Fruit fly (Drosophila melanogaster): Measurements from ENCODE around the gene Mip.

The Mip gene

DNA sequence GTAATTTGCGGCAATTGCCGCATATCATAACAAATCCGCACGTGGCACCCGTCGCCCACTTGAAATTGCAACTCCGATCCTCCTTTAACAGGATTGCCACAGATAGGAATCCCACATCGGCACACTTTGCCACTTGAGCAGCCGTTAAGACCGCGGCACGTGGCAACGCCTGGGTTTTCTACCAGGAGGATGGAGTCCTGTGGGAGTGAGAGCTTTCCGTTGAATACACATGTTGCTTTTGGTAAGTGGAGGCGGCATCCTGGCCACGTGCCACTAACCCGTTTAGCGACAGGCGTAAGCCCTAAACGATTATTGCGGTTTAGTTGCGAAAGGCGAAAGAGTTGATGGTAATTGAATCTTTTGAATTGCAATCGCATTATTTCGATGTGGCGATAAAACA, 9.0 kb upstream of the Mip start:
- TF ChIP-seq Pif1B (GFP tag; optimal IDR thresholded peaks at IDR 0.05), result no peak
- TF ChIP-seq fd96Ca (GFP tag; IDR thresholded peaks at IDR 0.05), result no peak
- TF ChIP-seq Ets98B (GFP tag; IDR thresholded peaks at IDR 0.05), result no peak
- TF ChIP-seq CG9948 (tag; optimal IDR thresholded peaks at IDR 0.05), result no peak
- no peak for TF ChIP-seq Pif1A (GFP tag; optimal IDR thresholded peaks at IDR 0.05)
- no peak for TF ChIP-seq D1 (tag; optimal IDR thresholded peaks at IDR 0.05)
- no peak for TF ChIP-seq CG15710 (tag; optimal IDR thresholded peaks at IDR 0.05)
- no peak for TF ChIP-seq CG8159 (tag; optimal IDR thresholded peaks at IDR 0.05)

- TF ChIP-seq Pif1B (GFP tag; optimal IDR thresholded peaks at IDR 0.05) (no peak), fd96Ca (GFP tag; IDR thresholded peaks at IDR 0.05) (no peak), CG34367 (tag; optimal IDR thresholded peaks at IDR 0.05) (no peak), Snoo (tag; optimal IDR thresholded peaks at IDR 0.05) (no peak), gl (tag; optimal IDR thresholded peaks at IDR 0.05) (no peak), CG15710 (tag; optimal IDR thresholded peaks at IDR 0.05) (no peak), CG17806 (tag; optimal IDR thresholded peaks at IDR 0.05) (no peak), CG9948 (tag; optimal IDR thresholded peaks at IDR 0.05) (no peak), Pif1A (GFP tag; optimal IDR thresholded peaks at IDR 0.05) (no peak), CG13204 (GFP tag; optimal IDR thresholded peaks at IDR 0.05) (no peak), CG8301 (tag; optimal IDR thresholded peaks at IDR 0.05) (no peak), CG14655 (GFP tag; optimal IDR thresholded peaks at IDR 0.05) (no peak)
Observed at dm6 chr3L:17357431-17357830, 8.0 kb upstream of the Mip start.

DNA sequence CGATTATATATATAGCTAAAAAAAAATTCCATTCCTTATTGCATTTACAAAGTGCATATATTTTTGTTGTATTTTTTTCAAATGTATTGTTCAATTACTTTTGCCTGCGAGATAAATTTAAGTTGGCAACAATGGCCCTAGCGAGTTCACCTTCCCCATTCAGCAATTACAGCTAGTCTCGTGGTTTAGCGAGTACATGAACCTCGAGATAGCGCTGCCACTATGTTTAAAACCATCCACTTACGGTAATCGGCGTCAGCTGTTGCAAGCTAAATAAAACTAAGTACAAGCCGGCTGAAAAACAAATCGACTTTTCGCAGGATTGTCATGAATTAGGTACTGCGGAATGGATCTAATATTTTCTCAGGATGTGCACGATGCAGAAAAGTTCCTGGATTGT, 3.3 kb upstream of the Mip start:
- no peak for TF ChIP-seq CG10348 (GFP tag; IDR thresholded peaks at IDR 0.05)
- TF ChIP-seq EcR (GFP tag; optimal IDR thresholded peaks at IDR 0.05), result no peak
- TF ChIP-seq gl (tag; optimal IDR thresholded peaks at IDR 0.05), result no peak
- TF ChIP-seq CG13204 (GFP tag; optimal IDR thresholded peaks at IDR 0.05), result no peak
- no peak for TF ChIP-seq Snoo (tag; optimal IDR thresholded peaks at IDR 0.05)
- no peak for TF ChIP-seq Ets98B (GFP tag; IDR thresholded peaks at IDR 0.05)
- TF ChIP-seq Pif1A (GFP tag; optimal IDR thresholded peaks at IDR 0.05), result no peak
- no peak for TF ChIP-seq CG32121 (GFP tag; IDR thresholded peaks at IDR 0.05)
- TF ChIP-seq CG14655 (GFP tag; optimal IDR thresholded peaks at IDR 0.05), result no peak
- TF ChIP-seq CG12605 (GFP tag; IDR thresholded peaks at IDR 0.05), result no peak
- no peak for TF ChIP-seq CG34367 (tag; optimal IDR thresholded peaks at IDR 0.05)

DNA sequence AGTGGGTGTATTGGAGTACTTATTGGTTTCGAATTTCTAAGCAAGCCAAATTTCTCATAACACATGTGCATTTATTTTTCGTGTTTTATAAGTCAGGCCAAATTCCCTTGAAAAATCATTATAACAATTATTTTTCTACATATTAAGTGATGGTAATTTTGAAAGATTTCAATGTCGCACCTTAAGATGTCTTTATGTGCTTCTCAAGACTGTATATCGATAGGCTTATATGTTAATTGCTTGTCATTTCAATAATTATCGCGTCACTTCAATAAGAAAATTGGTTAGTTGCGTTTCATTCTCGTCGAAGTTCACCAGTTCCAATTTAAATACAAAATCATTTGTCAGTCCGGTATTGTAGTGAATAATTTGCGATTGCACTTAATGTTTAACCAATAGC, 2.1 kb upstream of the Mip start, which contains the start of gene CG7692:
TSS of gene CG7692 (plus strand) at position 301 of the 400 bp plus-strand sequence.
- TF ChIP-seq rn (GFP tag; IDR thresholded peaks at IDR 0.05), result no peak
- TF ChIP-seq CG34367 (tag; optimal IDR thresholded peaks at IDR 0.05), result no peak
- no peak for TF ChIP-seq D1 (tag; optimal IDR thresholded peaks at IDR 0.05)
- TF ChIP-seq gl (tag; optimal IDR thresholded peaks at IDR 0.05), result no peak
- no peak for TF ChIP-seq CG15710 (tag; optimal IDR thresholded peaks at IDR 0.05)
- no peak for TF ChIP-seq CG8301 (tag; optimal IDR thresholded peaks at IDR 0.05)
- no peak for TF ChIP-seq Snoo (tag; optimal IDR thresholded peaks at IDR 0.05)
- no peak for TF ChIP-seq CG9948 (tag; optimal IDR thresholded peaks at IDR 0.05)
- TF ChIP-seq Ets98B (GFP tag; IDR thresholded peaks at IDR 0.05), result no peak
- TF ChIP-seq CG17806 (tag; optimal IDR thresholded peaks at IDR 0.05), result no peak
- TF ChIP-seq Pif1B (GFP tag; optimal IDR thresholded peaks at IDR 0.05), result no peak
- no peak for TF ChIP-seq CG12605 (GFP tag; IDR thresholded peaks at IDR 0.05)
- no peak for TF ChIP-seq CG14655 (GFP tag; optimal IDR thresholded peaks at IDR 0.05)
- no peak for TF ChIP-seq CG8159 (tag; optimal IDR thresholded peaks at IDR 0.05)
- no peak for TF ChIP-seq Pif1A (GFP tag; optimal IDR thresholded peaks at IDR 0.05)
- no peak for TF ChIP-seq EcR (GFP tag; optimal IDR thresholded peaks at IDR 0.05)
- TF ChIP-seq fd96Ca (GFP tag; IDR thresholded peaks at IDR 0.05), result no peak
- no peak for TF ChIP-seq CG4496 (GFP tag; IDR thresholded peaks at IDR 0.05)
- TF ChIP-seq CG13204 (GFP tag; optimal IDR thresholded peaks at IDR 0.05), result no peak

DNA sequence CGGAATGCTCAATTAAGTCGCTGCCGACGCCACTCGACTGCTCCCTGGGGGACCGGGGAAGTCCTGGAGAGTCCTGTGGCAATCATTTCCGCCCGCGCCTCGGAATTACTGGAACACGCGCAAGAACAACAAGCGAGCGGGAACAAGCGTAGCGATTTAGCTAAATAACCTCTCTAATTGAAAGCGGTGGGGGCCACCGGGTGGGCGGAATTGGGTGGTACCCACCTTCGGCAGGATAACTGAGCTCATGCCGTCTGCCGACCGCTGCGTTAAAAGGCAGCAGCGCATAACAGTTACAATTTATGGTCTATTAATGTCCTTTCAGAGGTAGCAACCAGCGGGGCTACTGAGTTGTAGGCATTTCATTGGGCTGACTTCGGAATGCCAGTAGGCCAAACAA, 3.1 kb downstream of the Mip start:
- TF ChIP-seq D1 (tag; optimal IDR thresholded peaks at IDR 0.05), result no peak
- no peak for TF ChIP-seq CG14655 (GFP tag; optimal IDR thresholded peaks at IDR 0.05)
- no peak for TF ChIP-seq CG9948 (tag; optimal IDR thresholded peaks at IDR 0.05)

dm6 chr3L:17344596-17344995, 4.9 kb downstream of the Mip start, which contains the start of gene brv2:
TSS of gene brv2 (minus strand) at chr3L:17344696.
- TF ChIP-seq gl (tag; optimal IDR thresholded peaks at IDR 0.05), result no peak

DNA sequence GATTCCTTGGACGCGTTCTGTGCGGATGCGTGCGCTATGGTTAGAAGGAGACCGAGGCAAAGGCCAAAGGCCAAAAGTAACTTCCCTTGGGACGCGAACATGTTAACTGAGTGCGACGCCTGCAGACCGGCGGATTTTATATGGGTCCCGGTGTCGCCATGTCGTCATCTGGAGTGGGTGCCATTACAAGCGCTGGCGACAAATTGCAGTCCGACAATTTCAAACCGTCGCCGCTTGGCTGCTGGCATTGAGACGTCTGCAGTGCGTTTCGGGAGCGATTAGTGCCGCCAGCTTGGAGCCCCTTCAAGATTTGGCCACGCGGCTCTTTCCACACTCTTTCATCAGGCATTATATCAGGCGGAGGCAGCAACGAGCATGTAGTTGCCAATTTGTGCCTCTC, 8.2 kb downstream of the Mip start, which contains the start of gene CG13727:
TSS of gene CG13727 (minus strand) at position 101 of the 400 bp plus-strand sequence.
- TF ChIP-seq CG14655 (GFP tag; optimal IDR thresholded peaks at IDR 0.05) (no peak), CG8301 (tag; optimal IDR thresholded peaks at IDR 0.05) (no peak), Pif1B (GFP tag; optimal IDR thresholded peaks at IDR 0.05) (no peak)

DNA sequence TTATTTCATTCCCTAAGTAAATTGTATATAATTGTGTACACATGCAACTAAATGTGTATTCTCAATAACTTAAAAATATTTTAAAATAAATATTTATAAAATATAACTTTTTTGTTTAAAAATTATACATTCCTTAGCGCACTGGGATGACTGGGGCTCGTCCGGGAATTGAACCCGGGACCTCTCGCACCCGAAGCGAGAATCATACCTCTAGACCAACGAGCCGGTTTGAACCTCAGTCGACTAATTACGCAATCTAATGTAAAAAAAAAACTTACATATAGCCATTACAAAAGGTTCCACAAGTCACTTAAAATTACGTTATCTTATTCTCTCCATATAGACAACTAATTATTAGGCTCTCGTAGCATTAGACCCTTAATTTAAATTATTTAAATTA, 9.7 kb downstream of the Mip start:
- TF ChIP-seq CG8301 (tag; optimal IDR thresholded peaks at IDR 0.05) (no peak), Ets98B (GFP tag; IDR thresholded peaks at IDR 0.05) (no peak), CG13204 (GFP tag; optimal IDR thresholded peaks at IDR 0.05) (no peak), CG32121 (GFP tag; IDR thresholded peaks at IDR 0.05) (no peak), gl (tag; optimal IDR thresholded peaks at IDR 0.05) (no peak), CG10348 (GFP tag; IDR thresholded peaks at IDR 0.05) (no peak), CG8159 (tag; optimal IDR thresholded peaks at IDR 0.05) (no peak), CG34367 (tag; optimal IDR thresholded peaks at IDR 0.05) (no peak), CG4496 (GFP tag; IDR thresholded peaks at IDR 0.05) (no peak), CG12605 (GFP tag; IDR thresholded peaks at IDR 0.05) (no peak)
